Worm (Caenorhabditis elegans): ENCODE data around the gene Y43F8B.29.

- TF ChIP-seq nhr-48 (tag; optimal IDR thresholded peaks at IDR 0.05) (no peak), ZK546.5 (tag; optimal IDR thresholded peaks at IDR 0.05) (no peak), hlh-30 (tag; optimal IDR thresholded peaks at IDR 0.05; ENCODE audit: insufficient read depth) (no peak), nhr-6 (tag; optimal IDR thresholded peaks at IDR 0.05) (no peak), nhr-76 (tag; optimal IDR thresholded peaks at IDR 0.05) (no peak), pqm-1 (tag; optimal IDR thresholded peaks at IDR 0.05) (no peak), ztf-11 (tag; optimal IDR thresholded peaks at IDR 0.05) (no peak), fkh-10 (GFP tag; optimal IDR thresholded peaks at IDR 0.05) (no peak), unc-39 (tag; optimal IDR thresholded peaks at IDR 0.05) (no peak), spr-1 (tag; optimal IDR thresholded peaks at IDR 0.05) (no peak), nhr-25 (tag; optimal IDR thresholded peaks at IDR 0.05; ENCODE audit: borderline replicate concordance, insufficient read depth) (no peak), mep-1 (tag; optimal IDR thresholded peaks at IDR 0.05) (no peak)
Measured at ce11 chrV:19520130-19520529, 28.7 kb downstream of the Y43F8B.29 start.
